Worm (Caenorhabditis elegans) whole organism, mixed stage, embryonic: ENCODE data around the gene C25D7.16.

Experiments
- M03D4.4 ChIP-seq: sonication (generic microtip); optimal IDR thresholded peaks from 2 replicates; lab custom pipeline; 2017; ENCODE audit warnings: mild to moderate bottlenecking, missing genetic modification characterization, missing compliant biosample characterization
- bed-3 ChIP-seq: fragments of 200-800 bp; sonication (Bioruptor generic); optimal IDR thresholded peaks from 3 replicates; lab custom pipeline; 2018; ENCODE audit warnings: mild to moderate bottlenecking, missing genetic modification characterization, moderate library complexity, missing compliant biosample characterization
- blmp-1 ChIP-seq: fragments of 150-350 bp; optimal IDR thresholded peaks from 2 replicates; lab custom pipeline; 2014; ENCODE audit warnings: missing biosample characterization, missing genetic modification characterization
- ceh-39 ChIP-seq: fragments of 150-350 bp; optimal IDR thresholded peaks from 2 replicates; lab custom pipeline; 2014; ENCODE audit warnings: missing biosample characterization, missing genetic modification characterization
- ceh-43 ChIP-seq: fragments of 200-800 bp; sonication (Bioruptor generic); optimal IDR thresholded peaks from 2 replicates; lab custom pipeline; 2018; ENCODE audit warnings: mild to moderate bottlenecking, missing genetic modification characterization, moderate library complexity, missing compliant biosample characterization
- ceh-83 ChIP-seq: fragments of 200-800 bp; sonication (Bioruptor generic); optimal IDR thresholded peaks from 2 replicates; lab custom pipeline; 2018; ENCODE audit warnings: mild to moderate bottlenecking, missing genetic modification characterization, missing compliant biosample characterization
- ces-1 ChIP-seq: fragments of 150-350 bp; optimal IDR thresholded peaks from 2 replicates; lab custom pipeline; 2014; ENCODE audit warnings: missing biosample characterization, missing genetic modification reagents, missing genetic modification characterization
- cnd-1 ChIP-seq: fragments of 200-800 bp; sonication (Bioruptor generic); optimal IDR thresholded peaks from 2 replicates; lab custom pipeline; 2018; ENCODE audit warnings: mild to moderate bottlenecking, missing genetic modification characterization, missing compliant biosample characterization
- drap-1 ChIP-seq: fragments of 200-800 bp; sonication (Bioruptor generic); optimal IDR thresholded peaks from 3 replicates; lab custom pipeline; 2018; ENCODE audit warnings: mild to moderate bottlenecking, missing genetic modification characterization, missing compliant biosample characterization
- elt-1 ChIP-seq: sonication (generic microtip); optimal IDR thresholded peaks from 2 replicates; lab custom pipeline; 2017; ENCODE audit warnings: missing genetic modification characterization, mild to moderate bottlenecking, missing compliant biosample characterization, antibody characterized with exemption, moderate library complexity, borderline replicate concordance; ENCODE audit not compliant: insufficient read depth
- elt-3 ChIP-seq: fragments of 150-350 bp; optimal IDR thresholded peaks from 2 replicates; lab custom pipeline; 2014; ENCODE audit warnings: missing biosample characterization, missing genetic modification characterization
- flh-1 ChIP-seq: fragments of 200-800 bp; sonication (Bioruptor generic); optimal IDR thresholded peaks from 2 replicates; lab custom pipeline; 2018; ENCODE audit warnings: mild to moderate bottlenecking, missing genetic modification characterization, moderate library complexity, missing compliant biosample characterization
- ham-2 ChIP-seq: fragments of 200-800 bp; sonication (Bioruptor generic); optimal IDR thresholded peaks from 2 replicates; lab custom pipeline; 2018; ENCODE audit warnings: mild to moderate bottlenecking, missing genetic modification characterization, missing compliant biosample characterization
- hlh-1 ChIP-seq: fragments of 150-350 bp; optimal IDR thresholded peaks from 2 replicates; lab custom pipeline; 2014; ENCODE audit warnings: missing biosample characterization, missing genetic modification reagents, missing genetic modification characterization
- lin-13 ChIP-seq: fragments of 150-350 bp; optimal IDR thresholded peaks from 2 replicates; lab custom pipeline; 2014; ENCODE audit warnings: missing biosample characterization, missing genetic modification characterization
- lin-32 ChIP-seq: fragments of 200-800 bp; sonication (Bioruptor generic); optimal IDR thresholded peaks from 2 replicates; lab custom pipeline; 2018; ENCODE audit warnings: mild to moderate bottlenecking, missing genetic modification characterization, missing compliant biosample characterization
- lsy-2 ChIP-seq: fragments of 150-350 bp; optimal IDR thresholded peaks from 2 replicates; lab custom pipeline; 2014; ENCODE audit warnings: missing biosample characterization, missing genetic modification characterization
- mab-5 ChIP-seq: fragments of 150-350 bp; optimal IDR thresholded peaks from 2 replicates; lab custom pipeline; 2014; ENCODE audit warnings: missing biosample characterization, missing genetic modification characterization
- mep-1 ChIP-seq: fragments of 150-350 bp; optimal IDR thresholded peaks from 2 replicates; lab custom pipeline; 2017; ENCODE audit warnings: missing biosample characterization, missing genetic modification reagents, missing genetic modification characterization, inconsistent platforms
- mls-2 ChIP-seq: sonication (generic microtip); optimal IDR thresholded peaks from 2 replicates; lab custom pipeline; 2016; ENCODE audit warnings: mild to moderate bottlenecking, missing genetic modification characterization, moderate library complexity, missing compliant biosample characterization
- nhr-12 ChIP-seq: fragments of 150-350 bp; optimal IDR thresholded peaks from 2 replicates; lab custom pipeline; 2014; ENCODE audit warnings: missing biosample characterization, missing genetic modification characterization
- nhr-2 ChIP-seq: fragments of 150-350 bp; optimal IDR thresholded peaks from 2 replicates; lab custom pipeline; 2014; ENCODE audit warnings: missing biosample characterization, missing genetic modification characterization
- nhr-237 ChIP-seq: fragments of 150-350 bp; optimal IDR thresholded peaks from 2 replicates; lab custom pipeline; 2014; ENCODE audit warnings: missing biosample characterization, missing genetic modification characterization
- nhr-28 ChIP-seq: fragments of 150-350 bp; optimal IDR thresholded peaks from 2 replicates; lab custom pipeline; 2014; ENCODE audit warnings: missing biosample characterization, missing genetic modification characterization
- nhr-76 ChIP-seq: sonication (generic microtip); optimal IDR thresholded peaks from 2 replicates; lab custom pipeline; 2017; ENCODE audit warnings: missing biosample characterization, missing genetic modification characterization
- pha-4 ChIP-seq: fragments of 150-350 bp; optimal IDR thresholded peaks from 2 replicates; lab custom pipeline; 2018; ENCODE audit warnings: missing biosample characterization, missing genetic modification reagents, missing genetic modification characterization
- sem-2 ChIP-seq: fragments of 200-800 bp; sonication (Bioruptor generic); optimal IDR thresholded peaks from 2 replicates; lab custom pipeline; 2018; ENCODE audit warnings: mild to moderate bottlenecking, missing genetic modification characterization, missing compliant biosample characterization
- snpc-4 ChIP-seq: fragments of 150-350 bp; optimal IDR thresholded peaks from 2 replicates; lab custom pipeline; 2014; ENCODE audit warnings: missing biosample characterization, missing genetic modification characterization
- sptf-1 ChIP-seq: sonication (generic microtip); optimal IDR thresholded peaks from 2 replicates; lab custom pipeline; 2017; ENCODE audit warnings: mild to moderate bottlenecking, missing genetic modification characterization, moderate library complexity, missing compliant biosample characterization
- tbx-8 ChIP-seq: fragments of 200-800 bp; sonication (Bioruptor generic); optimal IDR thresholded peaks from 2 replicates; lab custom pipeline; 2018; ENCODE audit warnings: mild to moderate bottlenecking, missing genetic modification characterization, moderate library complexity, missing compliant biosample characterization
- unc-120 ChIP-seq: sonication (generic microtip); optimal IDR thresholded peaks from 2 replicates; lab custom pipeline; 2017; ENCODE audit warnings: missing genetic modification characterization, missing compliant biosample characterization; ENCODE audit not compliant: poor library complexity, severe bottlenecking
- unc-39 ChIP-seq: fragments of 150-350 bp; optimal IDR thresholded peaks from 2 replicates; lab custom pipeline; 2014; ENCODE audit warnings: missing biosample characterization, missing genetic modification characterization
- unc-62 ChIP-seq: fragments of 150-350 bp; optimal IDR thresholded peaks from 2 replicates; lab custom pipeline; 2014; ENCODE audit warnings: missing biosample characterization, missing genetic modification reagents, missing genetic modification characterization
- zip-8 ChIP-seq: fragments of 150-350 bp; optimal IDR thresholded peaks from 2 replicates; lab custom pipeline; 2014; ENCODE audit warnings: missing biosample characterization, missing genetic modification characterization
- ztf-11 ChIP-seq: fragments of 150-350 bp; optimal IDR thresholded peaks from 2 replicates; lab custom pipeline; 2014; ENCODE audit warnings: missing biosample characterization, missing genetic modification characterization

C25D7.16 gene

ce11 chrV:15057724-15058123 is 1.8 kb downstream of the C25D7.16 start:
- TF ChIP-seq unc-62 (GFP tag; lab: Kevin White, UChicago) (no peak), ces-1 (GFP tag; lab: Kevin White, UChicago) (no peak), elt-3 (no peak), unc-39 (no peak), nhr-28 (tag; lab: Kevin White, UChicago) (no peak), ham-2 (GFP tag; lab: Kevin White, UChicago) (no peak), lin-13 (tag; lab: Kevin White, UChicago) (no peak), lin-32 (GFP tag; lab: Kevin White, UChicago) (no peak), bed-3 (no peak), lsy-2 (no peak), ztf-11 (no peak), mep-1 (tag; lab: Kevin White, UChicago) (no peak), hlh-1 (no peak), sem-2 (no peak)

- TF ChIP-seq mab-5 = no peak
- TF ChIP-seq tbx-8 (GFP tag; lab: Kevin White, UChicago) = no peak
- no peak for TF ChIP-seq lsy-2
- no peak for TF ChIP-seq ztf-11
- TF ChIP-seq bed-3 = no peak
- no peak for TF ChIP-seq nhr-2
- TF ChIP-seq unc-62 (GFP tag; lab: Kevin White, UChicago) = no peak
- TF ChIP-seq ceh-39 (tag; lab: Kevin White, UChicago) = no peak
- TF ChIP-seq sptf-1 (tag; lab: Kevin White, UChicago) = no peak
- TF ChIP-seq unc-120 (tag; lab: Kevin White, UChicago) = no peak
- TF ChIP-seq zip-8 (tag; lab: Kevin White, UChicago) = no peak
- TF ChIP-seq sem-2 = no peak
Observed at ce11 chrV:15058423-15058822, 2.5 kb downstream of the C25D7.16 start.

ce11 chrV:15058965-15059364 is 3.0 kb downstream of the C25D7.16 start:
- TF ChIP-seq nhr-76 (tag; lab: Kevin White, UChicago) (no peak), unc-120 (tag; lab: Kevin White, UChicago) (no peak), tbx-8 (GFP tag; lab: Kevin White, UChicago) (no peak), blmp-1 (tag; lab: Kevin White, UChicago) (no peak), snpc-4 (tag; lab: Kevin White, UChicago) (no peak), ces-1 (GFP tag; lab: Kevin White, UChicago) (no peak), sem-2 (no peak), elt-3 (no peak), lsy-2 (no peak), sptf-1 (tag; lab: Kevin White, UChicago) (no peak), mep-1 (tag; lab: Kevin White, UChicago) (no peak), nhr-2 (no peak), flh-1 (GFP tag; lab: Kevin White, UChicago) (no peak), mls-2 (tag; lab: Kevin White, UChicago) (no peak), cnd-1 (tag; lab: Kevin White, UChicago) (no peak), nhr-28 (tag; lab: Kevin White, UChicago) (no peak), bed-3 (no peak), pha-4 (tag; lab: Kevin White, UChicago) (no peak), zip-8 (tag; lab: Kevin White, UChicago) (no peak), ceh-83 (no peak)

ce11 chrV:15059534-15059933 is 3.6 kb downstream of the C25D7.16 start, which contains the start of the genes mcm-3 and C25D7.15:
TSS of gene mcm-3 (minus strand) at chrV:15059599.
TSS of gene C25D7.15 (plus strand) at chrV:15059808.
- peak; percentile 11 for TF ChIP-seq ces-1 (GFP tag; lab: Kevin White, UChicago)
- no peak for TF ChIP-seq tbx-8 (GFP tag; lab: Kevin White, UChicago)
- no peak for TF ChIP-seq nhr-76 (tag; lab: Kevin White, UChicago)
- peak; percentile 44 for TF ChIP-seq zip-8 (tag; lab: Kevin White, UChicago)
- TF ChIP-seq bed-3 = no peak
- TF ChIP-seq lsy-2 = peak; percentile 12
- no peak for TF ChIP-seq ceh-43 (GFP tag; lab: Kevin White, UChicago)
- no peak for TF ChIP-seq unc-39

- TF ChIP-seq cnd-1 (tag; lab: Kevin White, UChicago) (no peak), elt-3 (no peak), mep-1 (tag; lab: Kevin White, UChicago) (no peak), snpc-4 (tag; lab: Kevin White, UChicago) (no peak), tbx-8 (GFP tag; lab: Kevin White, UChicago) (no peak), M03D4.4 (tag; lab: Kevin White, UChicago) (no peak), ceh-43 (GFP tag; lab: Kevin White, UChicago) (no peak), nhr-12 (no peak), sptf-1 (tag; lab: Kevin White, UChicago) (no peak), elt-1 (tag; lab: Kevin White, UChicago) (no peak), flh-1 (GFP tag; lab: Kevin White, UChicago) (no peak), sem-2 (no peak), zip-8 (tag; lab: Kevin White, UChicago) (no peak), hlh-1 (no peak), bed-3 (no peak), unc-62 (GFP tag; lab: Kevin White, UChicago) (no peak), nhr-28 (tag; lab: Kevin White, UChicago) (no peak), nhr-237 (tag; lab: Kevin White, UChicago) (no peak), drap-1 (GFP tag; lab: Kevin White, UChicago) (no peak)
- TF ChIP-seq, all 35 proteins: peak for 0
Observed at ce11 chrV:15060595-15060994, 4.6 kb downstream of the C25D7.16 start.
